Worm (Caenorhabditis elegans) whole organism, L1 larva: ENCODE measurements around the gene hot-7.

Experiments used
- elt-3 ChIP-seq, 6 experiments: fragments of 150-350 bp in 1 of 6; sonication (generic microtip); optimal IDR thresholded peaks; 2 replicates each; lab custom pipeline; 2017 to 2018; ENCODE audit warnings: missing biosample characterization in 6 of 6, missing genetic modification characterization in 6 of 6, inconsistent platforms in 1 of 6
- nhr-19 ChIP-seq: fragments of 200-800 bp; sonication (Bioruptor generic); conservative IDR thresholded peaks from 2 replicates; pipeline ENCODE4 v1.3.6; 2022; ENCODE audit warnings: missing genetic modification characterization, missing compliant biosample characterization
- skn-1 ChIP-seq: fragments of 150-350 bp; optimal IDR thresholded peaks from 2 replicates; lab custom pipeline; 2014; ENCODE audit warnings: missing biosample characterization, missing genetic modification characterization

- TF ChIP-seq nhr-19 (GFP tag; lab: Robert Waterston, UW) (no peak), elt-3 (tag; optimal IDR thresholded peaks at IDR 0.05; lab: Kevin White, UChicago) (no peak), skn-1 (tag; lab: Kevin White, UChicago) (no peak)
Measured at ce11 chrII:14252057-14252456, 40.8 kb downstream of the hot-7 start, which contains the start of gene Y54G11A.2.
